Worm (Caenorhabditis elegans) whole organism, young adult: Measurements from ENCODE around the gene sgca-1.
A peak's percentile ranks its signal among the peaks of the same experiment; 100 is the strongest.

Experiments used
- B0261.1 ChIP-seq: sonication (generic microtip); optimal IDR thresholded peaks from 2 replicates; lab custom pipeline; 2016; ENCODE audit warnings: mild to moderate bottlenecking, missing genetic modification characterization, moderate library complexity, missing compliant biosample characterization
- C06A6.2 ChIP-seq: fragments of 200-800 bp; sonication (Bioruptor generic); conservative IDR thresholded peaks from 2 replicates; pipeline ENCODE4 v1.3.6; 2022; ENCODE audit warnings: missing genetic modification characterization, missing compliant biosample characterization
- F55B11.4 ChIP-seq: sonication (generic microtip); optimal IDR thresholded peaks from 2 replicates; lab custom pipeline; 2016; ENCODE audit warnings: missing compliant biosample characterization, missing genetic modification characterization, borderline replicate concordance; ENCODE audit not compliant: insufficient read depth
- T07F8.4 ChIP-seq: sonication (generic microtip); optimal IDR thresholded peaks from 2 replicates; lab custom pipeline; 2016; ENCODE audit warnings: mild to moderate bottlenecking, missing genetic modification characterization, moderate library complexity, missing compliant biosample characterization
- T26A5.8 ChIP-seq: sonication (generic microtip); optimal IDR thresholded peaks from 2 replicates; lab custom pipeline; 2016; ENCODE audit warnings: missing genetic modification characterization, missing compliant biosample characterization
- Y53G8AR.9 ChIP-seq: fragments of 200-800 bp; sonication (Bioruptor generic); conservative IDR thresholded peaks from 2 replicates; pipeline ENCODE4 v1.3.6; 2022; ENCODE audit warnings: missing genetic modification reagents, missing genetic modification characterization, missing compliant biosample characterization
- Y56A3A.18 ChIP-seq: fragments of 200-800 bp; sonication (Bioruptor generic); IDR thresholded peaks from 2 replicates; pipeline ENCODE4 v1.3.6; 2022; ENCODE audit warnings: missing genetic modification reagents, missing genetic modification characterization, missing compliant biosample characterization
- Y79H2A.3 ChIP-seq: fragments of 200-800 bp; sonication (Bioruptor generic); conservative IDR thresholded peaks from 2 replicates; pipeline ENCODE4 v1.3.6; 2022; ENCODE audit warnings: missing genetic modification reagents, missing genetic modification characterization, missing compliant biosample characterization
- ZK185.1 ChIP-seq: sonication (generic microtip); optimal IDR thresholded peaks from 2 replicates; lab custom pipeline; 2016; ENCODE audit warnings: mild to moderate bottlenecking, missing genetic modification characterization, missing compliant biosample characterization; ENCODE audit not compliant: poor library complexity, severe bottlenecking
- atf-7 ChIP-seq: sonication (generic microtip); optimal IDR thresholded peaks from 2 replicates; lab custom pipeline; 2017; ENCODE audit warnings: mild to moderate bottlenecking, missing genetic modification characterization, missing compliant biosample characterization
- cebp-1 ChIP-seq, 2 experiments: fragments of 200-800 bp in 1 of 2; sonication (Bioruptor generic) in 1 of 2; sonication (generic microtip) in 1 of 2; IDR thresholded peaks in 1 of 2; optimal IDR thresholded peaks in 1 of 2; 2 replicates each; pipeline versions ENCODE4 v1.3.6 to Lab custom; 2017 to 2022; ENCODE audit warnings: missing compliant biosample characterization in 2 of 2, missing genetic modification characterization in 2 of 2, mild to moderate bottlenecking in 1 of 2, missing genetic modification reagents in 1 of 2, moderate library complexity in 1 of 2
- chd-7 ChIP-seq: sonication (generic microtip); optimal IDR thresholded peaks from 2 replicates; lab custom pipeline; 2016; ENCODE audit warnings: mild to moderate bottlenecking, missing genetic modification characterization, moderate library complexity, missing compliant biosample characterization
- dpff-1 ChIP-seq: sonication (generic microtip); optimal IDR thresholded peaks from 2 replicates; lab custom pipeline; 2017; ENCODE audit warnings: mild to moderate bottlenecking, missing genetic modification characterization, missing compliant biosample characterization
- efl-1 ChIP-seq: fragments of 150-350 bp; optimal IDR thresholded peaks from 2 replicates; lab custom pipeline; 2014; ENCODE audit warnings: missing biosample characterization, missing genetic modification reagents, missing genetic modification characterization
- fkh-3 ChIP-seq: sonication (generic microtip); optimal IDR thresholded peaks from 2 replicates; lab custom pipeline; 2016; ENCODE audit warnings: mild to moderate bottlenecking, missing genetic modification characterization, missing compliant biosample characterization
- hlh-26 ChIP-seq: fragments of 200-800 bp; sonication (Bioruptor generic); conservative IDR thresholded peaks from 2 replicates; pipeline ENCODE4 v1.3.6; 2022; ENCODE audit warnings: missing genetic modification reagents, missing genetic modification characterization, missing compliant biosample characterization
- hmg-20 ChIP-seq: fragments of 200-800 bp; sonication (Bioruptor generic); IDR thresholded peaks from 2 replicates; pipeline ENCODE4 v1.3.6; 2022; ENCODE audit warnings: missing genetic modification reagents, missing genetic modification characterization, missing compliant biosample characterization
- let-526 ChIP-seq: fragments of 200-800 bp; sonication (Bioruptor generic); IDR thresholded peaks from 2 replicates; pipeline ENCODE4 v1.3.6; 2022; ENCODE audit warnings: missing genetic modification reagents, missing genetic modification characterization, missing compliant biosample characterization
- let-607 ChIP-seq, 2 experiments: fragments of 200-800 bp in 1 of 2; sonication (Bioruptor generic) in 1 of 2; sonication (generic microtip) in 1 of 2; optimal IDR thresholded peaks; 2 replicates each; lab custom pipeline; 2016 to 2018; ENCODE audit warnings: mild to moderate bottlenecking in 2 of 2, missing compliant biosample characterization in 2 of 2, missing genetic modification characterization in 2 of 2, moderate library complexity in 2 of 2, missing genotype in 1 of 2
- lin-26 ChIP-seq: fragments of 200-800 bp; sonication (Bioruptor generic); IDR thresholded peaks from 2 replicates; pipeline ENCODE4 v1.3.6; 2022; ENCODE audit warnings: missing genetic modification reagents, missing genetic modification characterization, missing compliant biosample characterization
- lin-35 ChIP-seq, 3 experiments: fragments of 150-350 bp in 2 of 3; sonication (generic microtip) in 1 of 3; optimal IDR thresholded peaks; 2 replicates each; lab custom pipeline; 2014 to 2018; ENCODE audit warnings: missing biosample characterization in 3 of 3, missing genetic modification characterization in 3 of 3, missing genetic modification reagents in 3 of 3
- lin-40 ChIP-seq: sonication (generic microtip); optimal IDR thresholded peaks from 2 replicates; lab custom pipeline; 2016; ENCODE audit warnings: missing genetic modification characterization, mild to moderate bottlenecking, missing compliant biosample characterization, missing genotype, missing genetic modification reagents
- lir-1 ChIP-seq: fragments of 200-800 bp; sonication (Bioruptor generic); conservative IDR thresholded peaks from 2 replicates; pipeline ENCODE4 v1.3.6; 2022; ENCODE audit warnings: missing genetic modification reagents, missing genetic modification characterization, missing compliant biosample characterization
- madf-10 ChIP-seq: sonication (generic microtip); optimal IDR thresholded peaks from 2 replicates; lab custom pipeline; 2016; ENCODE audit warnings: mild to moderate bottlenecking, missing genetic modification characterization, missing compliant biosample characterization
- nfyb-1 ChIP-seq: fragments of 200-800 bp; sonication (Bioruptor generic); IDR thresholded peaks from 2 replicates; pipeline ENCODE4 v1.3.6; 2022; ENCODE audit warnings: missing genetic modification reagents, missing genetic modification characterization, missing compliant biosample characterization
- nhr-120 ChIP-seq: fragments of 200-800 bp; sonication (Bioruptor generic); IDR thresholded peaks from 2 replicates; pipeline ENCODE4 v1.3.6; 2022; ENCODE audit warnings: missing genetic modification characterization, missing compliant biosample characterization
- nhr-80 ChIP-seq: sonication (generic microtip); optimal IDR thresholded peaks from 2 replicates; lab custom pipeline; 2016; ENCODE audit warnings: missing genetic modification characterization, missing compliant biosample characterization
- rpc-1 ChIP-seq, 2 experiments: fragments of 150-350 bp in 1 of 2; sonication (generic microtip) in 1 of 2; optimal IDR thresholded peaks; 2 replicates each; lab custom pipeline; 2014 to 2018; ENCODE audit warnings: missing biosample characterization in 1 of 2, missing genetic modification characterization in 1 of 2, missing genetic modification reagents in 1 of 2, missing genotype in 1 of 2
- sdz-38 ChIP-seq: sonication (generic microtip); optimal IDR thresholded peaks from 2 replicates; lab custom pipeline; 2016; ENCODE audit warnings: missing genotype, missing genetic modification characterization, missing compliant biosample characterization
- snpc-1.3 ChIP-seq: sonication (generic microtip); optimal IDR thresholded peaks from 2 replicates; lab custom pipeline; 2017; ENCODE audit warnings: missing genetic modification characterization, mild to moderate bottlenecking, missing compliant biosample characterization, antibody characterized with exemption, moderate library complexity, missing genotype, missing genetic modification reagents; ENCODE audit not compliant: insufficient read depth
- snpc-3.4 ChIP-seq: sonication (generic microtip); optimal IDR thresholded peaks from 2 replicates; lab custom pipeline; 2017; ENCODE audit warnings: missing genetic modification characterization, mild to moderate bottlenecking, missing compliant biosample characterization, antibody characterized with exemption, moderate library complexity, missing genotype, missing genetic modification reagents
- tbp1 ChIP-seq: fragments of 200-800 bp; sonication (Bioruptor generic); optimal IDR thresholded peaks from 2 replicates; lab custom pipeline; 2018; ENCODE audit warnings: mild to moderate bottlenecking, missing genetic modification characterization, missing compliant biosample characterization
- tlf-1 ChIP-seq: fragments of 200-800 bp; sonication (Bioruptor generic); optimal IDR thresholded peaks from 2 replicates; lab custom pipeline; 2018; ENCODE audit warnings: mild to moderate bottlenecking, missing genetic modification characterization, missing compliant biosample characterization
- zfh-2 ChIP-seq: fragments of 200-800 bp; sonication (Bioruptor generic); conservative IDR thresholded peaks from 2 replicates; pipeline ENCODE4 v1.3.6; 2022; ENCODE audit warnings: missing genetic modification reagents, missing genetic modification characterization, missing compliant biosample characterization
- ztf-18 ChIP-seq: sonication (generic microtip); optimal IDR thresholded peaks from 2 replicates; lab custom pipeline; 2016; ENCODE audit warnings: missing genotype, mild to moderate bottlenecking, missing genetic modification characterization, missing compliant biosample characterization

The sgca-1 gene

DNA sequence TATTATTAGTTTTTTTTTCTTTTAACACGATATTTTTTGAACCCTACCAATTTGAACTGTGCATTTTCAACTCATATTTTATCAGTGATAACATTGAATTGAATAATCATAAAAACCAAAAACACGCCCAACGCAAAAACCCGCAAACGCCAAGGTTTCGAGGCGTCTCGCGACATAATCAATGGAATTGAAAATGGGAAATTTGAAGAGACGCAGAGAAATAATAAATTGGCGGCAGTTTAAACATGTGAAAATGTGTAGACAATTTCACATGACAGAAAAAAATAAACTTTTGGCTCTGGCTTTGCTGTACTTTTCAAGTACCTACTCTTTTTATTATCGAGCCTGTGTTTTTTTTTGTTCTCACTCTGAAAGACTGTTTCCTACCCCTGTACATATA is 15.5 kb upstream of the sgca-1 start (continued):
- no peak for TF ChIP-seq ZK185.1

DNA sequence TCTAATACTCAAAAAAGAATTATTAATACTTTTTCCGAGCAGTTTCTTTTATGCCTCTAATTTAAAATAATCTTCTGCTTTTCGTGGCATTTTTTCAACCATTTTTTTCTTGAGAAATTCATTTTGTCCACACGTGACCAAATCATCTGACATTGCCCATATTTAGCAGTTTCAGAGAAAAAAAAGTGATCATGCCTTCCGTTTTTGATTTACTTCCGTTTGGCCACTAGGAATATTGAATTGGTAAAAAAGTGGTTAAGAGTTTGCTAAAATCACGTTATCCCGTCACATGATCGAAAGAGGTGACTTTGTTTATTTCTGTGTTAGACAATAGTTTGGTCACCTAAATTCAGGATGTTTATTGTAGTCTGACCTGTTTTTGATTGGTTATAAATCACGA is 15.1 kb upstream of the sgca-1 start:
- TF ChIP-seq fkh-3 (tag; lab: Kevin White, UChicago) (no peak), C06A6.2 (GFP tag; lab: Robert Waterston, UW) (peak; percentile 44; the same call in 1 of the 2 replicates), nhr-120 (GFP tag; lab: Robert Waterston, UW) (no peak), rpc-1 (optimal IDR thresholded peaks at IDR 0.05; lab: Kevin White, UChicago) (no peak), rpc-1 (tag; optimal IDR thresholded peaks at IDR 0.05; lab: Kevin White, UChicago) (no peak)

DNA sequence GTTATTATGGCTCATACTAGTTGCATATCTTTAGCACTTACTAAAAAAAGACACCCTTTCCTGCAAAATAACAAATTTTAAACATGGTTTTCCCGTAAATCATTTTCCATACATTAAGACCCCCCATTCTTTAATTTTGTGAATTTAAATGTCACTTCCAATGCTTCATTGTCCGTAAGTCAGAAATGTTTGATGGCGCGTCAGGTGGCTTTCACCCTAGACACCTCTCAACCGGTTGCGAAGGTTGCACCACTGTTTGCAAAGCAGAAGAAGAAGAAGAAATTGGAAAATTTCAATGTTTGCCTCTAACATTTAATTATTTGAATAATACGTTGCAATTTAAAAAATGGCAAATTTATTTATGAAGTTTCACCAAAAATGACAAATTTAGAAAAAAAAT is 12.2 kb upstream of the sgca-1 start:
- no peak for TF ChIP-seq zfh-2 (GFP tag; lab: Robert Waterston, UW)
- no peak for TF ChIP-seq T07F8.4 (tag; lab: Kevin White, UChicago)
- TF ChIP-seq hmg-20 (GFP tag; lab: Robert Waterston, UW) = no peak
- TF ChIP-seq tlf-1 = no peak
- TF ChIP-seq dpff-1 = no peak
- no peak for TF ChIP-seq tbp1 (GFP tag; lab: Kevin White, UChicago)
- TF ChIP-seq nhr-120 (GFP tag; lab: Robert Waterston, UW) = no peak
- no peak for TF ChIP-seq F55B11.4
- no peak for TF ChIP-seq lin-40 (tag; lab: Kevin White, UChicago)
- TF ChIP-seq chd-7 = no peak
- no peak for TF ChIP-seq sdz-38 (tag; lab: Kevin White, UChicago)
- no peak for TF ChIP-seq lir-1 (GFP tag; lab: Robert Waterston, UW)

DNA sequence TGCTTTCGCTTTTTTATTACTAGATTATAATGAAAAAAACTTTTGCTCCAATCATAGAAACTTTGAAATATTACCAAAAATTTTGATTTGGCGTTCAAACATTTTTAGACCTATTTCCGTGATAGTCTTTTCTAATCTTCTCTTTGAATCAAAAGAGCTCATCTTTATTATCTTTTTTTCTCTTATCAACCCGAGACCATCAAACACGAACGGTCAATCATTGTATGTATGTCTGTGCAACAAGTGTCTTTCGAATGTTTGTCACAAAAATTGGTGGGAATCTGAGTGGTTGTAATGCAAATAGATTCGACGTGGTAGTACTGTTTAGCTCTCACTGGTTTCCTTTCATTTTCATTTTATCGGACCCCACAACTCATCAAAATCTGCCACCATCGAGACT is 10.4 kb upstream of the sgca-1 start, which contains the start of gene M03A8.3:
Gene M03A8.3 (plus strand): TSS at position 278 of the 400 bp plus-strand sequence.
- TF ChIP-seq T26A5.8 (tag; lab: Kevin White, UChicago) = no peak
- TF ChIP-seq nhr-80 = peak; percentile 46
- TF ChIP-seq, all 124 proteins: peak for 1

DNA sequence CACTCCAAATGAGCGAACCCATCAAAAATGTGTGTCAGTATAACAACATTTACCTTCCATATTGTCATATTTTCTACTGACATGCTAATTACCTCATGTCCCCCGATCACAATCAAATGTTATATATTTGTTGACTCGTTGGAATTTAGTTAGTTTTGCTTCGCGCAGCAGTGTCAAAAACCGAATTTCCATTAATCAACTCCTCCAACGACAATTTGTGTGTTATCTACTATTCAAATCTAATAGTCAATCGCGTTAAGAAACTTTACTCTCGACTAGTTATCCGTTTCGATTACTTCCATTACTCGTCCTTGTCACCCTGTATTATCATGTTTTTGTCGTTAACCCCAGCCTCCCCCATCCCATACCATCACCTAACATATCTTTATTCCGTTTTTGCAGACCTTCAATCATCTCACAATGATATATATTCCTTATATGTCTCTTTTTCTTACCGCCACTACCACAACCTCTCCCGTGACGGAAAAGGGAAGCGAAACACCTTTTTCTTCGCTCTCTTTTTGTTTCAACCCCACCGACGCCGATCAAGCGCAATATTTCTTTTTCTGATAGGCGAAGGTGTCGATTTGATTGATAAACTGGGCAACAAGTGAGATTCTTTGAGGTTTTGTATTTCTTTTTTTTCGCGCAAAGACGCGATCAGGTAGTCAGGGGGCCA is 6.6 kb upstream of the sgca-1 start:
- TF ChIP-seq cebp-1 (GFP tag; IDR thresholded peaks at IDR 0.05; lab: Robert Waterston, UW) = no peak
- TF ChIP-seq cebp-1 (tag; optimal IDR thresholded peaks at IDR 0.05; lab: Kevin White, UChicago) = peak; percentile 48
- no peak for TF ChIP-seq lin-26 (GFP tag; lab: Robert Waterston, UW)
- peak; percentile 28 for TF ChIP-seq nhr-80

DNA sequence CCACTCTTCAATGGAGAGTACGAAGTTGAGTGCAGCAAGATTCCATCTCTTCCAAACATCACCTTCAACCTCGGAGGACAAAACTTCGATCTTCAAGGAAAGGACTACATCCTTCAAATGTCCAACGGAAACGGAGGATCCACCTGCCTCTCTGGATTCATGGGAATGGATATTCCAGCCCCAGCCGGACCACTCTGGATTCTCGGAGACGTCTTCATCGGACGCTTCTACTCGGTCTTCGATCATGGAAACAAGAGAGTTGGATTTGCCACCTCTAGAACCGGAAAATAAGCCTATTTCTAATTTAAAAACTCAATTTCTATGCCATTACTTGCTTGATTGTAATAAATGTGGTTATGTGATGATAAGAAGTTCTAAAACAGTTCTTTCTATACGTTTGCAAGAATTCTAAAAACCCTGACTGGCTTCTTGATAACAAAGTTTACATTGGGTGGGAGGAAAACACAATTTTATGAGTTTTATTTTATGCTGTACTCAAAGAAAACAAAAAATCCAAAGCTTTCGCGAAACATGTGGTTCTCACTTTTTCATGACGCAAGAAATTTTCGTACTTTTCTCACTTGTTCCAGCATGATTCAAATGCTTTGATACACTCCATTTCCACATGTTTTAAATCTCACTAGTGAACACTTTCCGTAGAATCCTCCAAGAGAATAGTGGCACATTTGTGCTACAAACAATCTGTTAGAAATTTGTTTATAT is 3.1 kb upstream of the sgca-1 start:
- TF ChIP-seq nhr-80 = peak; percentile 63
- no peak for TF ChIP-seq hlh-26 (GFP tag; lab: Robert Waterston, UW)
- TF ChIP-seq let-526 (GFP tag; lab: Robert Waterston, UW) = 0 out of 2 replicates have a peak, but pooled peaks have one; percentile 15
- TF ChIP-seq let-607 (tag; optimal IDR thresholded peaks at IDR 0.05; lab: Kevin White, UChicago) = peak in 1 of 2 experiments; percentile 10
- peak; percentile 65; the same call in 1 of the 2 replicates for TF ChIP-seq Y56A3A.18 (GFP tag; lab: Robert Waterston, UW)
- no peak for TF ChIP-seq B0261.1 (tag; lab: Kevin White, UChicago)
- no peak for TF ChIP-seq efl-1 (GFP tag; lab: Kevin White, UChicago)
- TF ChIP-seq atf-7 = peak; percentile 23
- peak; percentile 75; the same call in 1 of the 2 replicates for TF ChIP-seq nfyb-1
- TF ChIP-seq hmg-20 (GFP tag; lab: Robert Waterston, UW) = no peak
- no peak for TF ChIP-seq snpc-3.4 (tag; lab: Kevin White, UChicago)
- no peak for TF ChIP-seq lin-35 (GFP tag; optimal IDR thresholded peaks at IDR 0.05; lab: Kevin White, UChicago)
- no peak for TF ChIP-seq ztf-18
- peak; percentile 90 for TF ChIP-seq Y53G8AR.9 (GFP tag; lab: Robert Waterston, UW)
- 0 out of 2 replicates have a peak, but pooled peaks have one; percentile 26 for TF ChIP-seq Y79H2A.3 (GFP tag; lab: Robert Waterston, UW)
- no peak for TF ChIP-seq tlf-1
- peak; percentile 68 for TF ChIP-seq madf-10 (tag; lab: Kevin White, UChicago)
- TF ChIP-seq snpc-1.3 (tag; lab: Kevin White, UChicago) = no peak
- TF ChIP-seq cebp-1 (GFP tag; IDR thresholded peaks at IDR 0.05; lab: Robert Waterston, UW) = 0 out of 2 replicates have a peak, but pooled peaks have one; percentile 27
- peak; percentile 31 for TF ChIP-seq cebp-1 (tag; optimal IDR thresholded peaks at IDR 0.05; lab: Kevin White, UChicago)
- peak; percentile 8 for TF ChIP-seq ZK185.1
